Worm (Caenorhabditis elegans) whole organism, young adult: Measurements from ENCODE around the gene unc-4.

ENCODE experiments used
- B0261.1 ChIP-seq: sonication (generic microtip); optimal IDR thresholded peaks from 2 replicates; lab custom pipeline; 2016; ENCODE audit warnings: mild to moderate bottlenecking, missing genetic modification characterization, moderate library complexity, missing compliant biosample characterization
- F22D6.2 ChIP-seq: sonication (generic microtip); optimal IDR thresholded peaks from 2 replicates; lab custom pipeline; 2016; ENCODE audit warnings: mild to moderate bottlenecking, missing genetic modification characterization, missing compliant biosample characterization
- F49E8.2 ChIP-seq: sonication (generic microtip); optimal IDR thresholded peaks from 3 replicates; lab custom pipeline; 2017; ENCODE audit warnings: missing genetic modification characterization, mild to moderate bottlenecking, missing compliant biosample characterization, antibody characterized with exemption, moderate library complexity; ENCODE audit not compliant: insufficient read depth
- F52B5.7 ChIP-seq: sonication (generic microtip); optimal IDR thresholded peaks from 2 replicates; lab custom pipeline; 2016; ENCODE audit warnings: mild to moderate bottlenecking, missing genetic modification characterization, missing compliant biosample characterization
- F55B11.4 ChIP-seq: sonication (generic microtip); optimal IDR thresholded peaks from 2 replicates; lab custom pipeline; 2016; ENCODE audit warnings: missing compliant biosample characterization, missing genetic modification characterization, borderline replicate concordance; ENCODE audit not compliant: insufficient read depth
- F57A8.1 ChIP-seq: fragments of 200-800 bp; sonication (Bioruptor generic); optimal IDR thresholded peaks from 2 replicates; lab custom pipeline; 2018; ENCODE audit warnings: mild to moderate bottlenecking, missing genetic modification characterization, moderate library complexity, missing compliant biosample characterization
- Y53G8AR.9 ChIP-seq: fragments of 200-800 bp; sonication (Bioruptor generic); conservative IDR thresholded peaks from 2 replicates; pipeline ENCODE4 v1.3.6; 2022; ENCODE audit warnings: missing genetic modification reagents, missing genetic modification characterization, missing compliant biosample characterization
- Y56A3A.18 ChIP-seq: fragments of 200-800 bp; sonication (Bioruptor generic); IDR thresholded peaks from 2 replicates; pipeline ENCODE4 v1.3.6; 2022; ENCODE audit warnings: missing genetic modification reagents, missing genetic modification characterization, missing compliant biosample characterization
- Y79H2A.3 ChIP-seq: fragments of 200-800 bp; sonication (Bioruptor generic); conservative IDR thresholded peaks from 2 replicates; pipeline ENCODE4 v1.3.6; 2022; ENCODE audit warnings: missing genetic modification reagents, missing genetic modification characterization, missing compliant biosample characterization
- ama-1 ChIP-seq, 3 experiments: fragments of 150-350 bp in 1 of 3; sonication (generic microtip) in 2 of 3; optimal IDR thresholded peaks; 2 replicates each; lab custom pipeline; 2014 to 2018; ENCODE audit warnings: missing biosample characterization in 2 of 3, missing genetic modification characterization in 2 of 3, missing genetic modification reagents in 2 of 3
- aptf-3 ChIP-seq: fragments of 200-800 bp; sonication (Bioruptor generic); IDR thresholded peaks from 2 replicates; pipeline ENCODE4 v1.3.6; 2022; ENCODE audit warnings: missing genetic modification characterization, missing compliant biosample characterization
- athp-1 ChIP-seq: sonication (generic microtip); optimal IDR thresholded peaks from 2 replicates; lab custom pipeline; 2017; ENCODE audit warnings: mild to moderate bottlenecking, missing genetic modification characterization, missing compliant biosample characterization
- attf-5 ChIP-seq: fragments of 200-800 bp; sonication (Bioruptor generic); optimal IDR thresholded peaks from 2 replicates; lab custom pipeline; 2018; ENCODE audit warnings: mild to moderate bottlenecking, missing genetic modification characterization, missing compliant biosample characterization
- bed-2 ChIP-seq: fragments of 200-800 bp; sonication (Bioruptor generic); IDR thresholded peaks from 2 replicates; pipeline ENCODE4 v1.3.6; 2022; ENCODE audit warnings: missing genetic modification reagents, missing genetic modification characterization, missing compliant biosample characterization
- cebp-1 ChIP-seq, 2 experiments: fragments of 200-800 bp in 1 of 2; sonication (Bioruptor generic) in 1 of 2; sonication (generic microtip) in 1 of 2; IDR thresholded peaks in 1 of 2; optimal IDR thresholded peaks in 1 of 2; 2 replicates each; pipeline versions ENCODE4 v1.3.6 to Lab custom; 2017 to 2022; ENCODE audit warnings: missing compliant biosample characterization in 2 of 2, missing genetic modification characterization in 2 of 2, mild to moderate bottlenecking in 1 of 2, missing genetic modification reagents in 1 of 2, moderate library complexity in 1 of 2
- ceh-27 ChIP-seq: fragments of 200-800 bp; sonication (Bioruptor generic); optimal IDR thresholded peaks from 2 replicates; lab custom pipeline; 2018; ENCODE audit warnings: mild to moderate bottlenecking, missing genetic modification characterization, moderate library complexity, missing compliant biosample characterization
- chd-7 ChIP-seq: sonication (generic microtip); optimal IDR thresholded peaks from 2 replicates; lab custom pipeline; 2016; ENCODE audit warnings: mild to moderate bottlenecking, missing genetic modification characterization, moderate library complexity, missing compliant biosample characterization
- dox-1 ChIP-seq: fragments of 200-800 bp; sonication (Bioruptor generic); IDR thresholded peaks from 2 replicates; pipeline ENCODE4 v1.3.6; 2022; ENCODE audit warnings: missing genetic modification reagents, missing genetic modification characterization, missing compliant biosample characterization
- dpl-1 ChIP-seq: fragments of 150-350 bp; optimal IDR thresholded peaks from 2 replicates; lab custom pipeline; 2014; ENCODE audit warnings: missing biosample characterization, missing genetic modification reagents, missing genetic modification characterization
- egl-18 ChIP-seq: fragments of 200-800 bp; sonication (Bioruptor generic); IDR thresholded peaks from 2 replicates; pipeline ENCODE4 v1.3.6; 2022; ENCODE audit warnings: missing genetic modification reagents, missing genetic modification characterization, missing compliant biosample characterization
- ekl-4 ChIP-seq: fragments of 200-800 bp; sonication (Bioruptor generic); IDR thresholded peaks from 2 replicates; pipeline ENCODE4 v1.3.6; 2022; ENCODE audit warnings: missing genetic modification reagents, missing genetic modification characterization, missing compliant biosample characterization
- ets-4 ChIP-seq: fragments of 200-800 bp; sonication (Bioruptor generic); optimal IDR thresholded peaks from 2 replicates; lab custom pipeline; 2018; ENCODE audit warnings: mild to moderate bottlenecking, missing genetic modification characterization, missing compliant biosample characterization
- hlh-26 ChIP-seq: fragments of 200-800 bp; sonication (Bioruptor generic); conservative IDR thresholded peaks from 2 replicates; pipeline ENCODE4 v1.3.6; 2022; ENCODE audit warnings: missing genetic modification reagents, missing genetic modification characterization, missing compliant biosample characterization
- hmg-1.2 ChIP-seq: fragments of 200-800 bp; sonication (Bioruptor generic); IDR thresholded peaks from 2 replicates; pipeline ENCODE4 v1.3.6; 2022; ENCODE audit warnings: missing genetic modification reagents, missing genetic modification characterization, missing compliant biosample characterization
- lag-1 ChIP-seq: fragments of 200-800 bp; sonication (Bioruptor generic); IDR thresholded peaks from 2 replicates; pipeline ENCODE4 v1.3.6; 2022; ENCODE audit warnings: missing genetic modification reagents, missing genetic modification characterization, missing compliant biosample characterization
- let-607 ChIP-seq, 2 experiments: fragments of 200-800 bp in 1 of 2; sonication (Bioruptor generic) in 1 of 2; sonication (generic microtip) in 1 of 2; optimal IDR thresholded peaks; 2 replicates each; lab custom pipeline; 2016 to 2018; ENCODE audit warnings: mild to moderate bottlenecking in 2 of 2, missing compliant biosample characterization in 2 of 2, missing genetic modification characterization in 2 of 2, moderate library complexity in 2 of 2, missing genotype in 1 of 2
- lin-26 ChIP-seq: fragments of 200-800 bp; sonication (Bioruptor generic); IDR thresholded peaks from 2 replicates; pipeline ENCODE4 v1.3.6; 2022; ENCODE audit warnings: missing genetic modification reagents, missing genetic modification characterization, missing compliant biosample characterization
- lsl-1 ChIP-seq: fragments of 200-800 bp; sonication (Bioruptor generic); optimal IDR thresholded peaks from 2 replicates; lab custom pipeline; 2018; ENCODE audit warnings: mild to moderate bottlenecking, missing genetic modification characterization, moderate library complexity, missing compliant biosample characterization
- madf-10 ChIP-seq: sonication (generic microtip); optimal IDR thresholded peaks from 2 replicates; lab custom pipeline; 2016; ENCODE audit warnings: mild to moderate bottlenecking, missing genetic modification characterization, missing compliant biosample characterization
- madf-8 ChIP-seq: fragments of 200-800 bp; sonication (Bioruptor generic); conservative IDR thresholded peaks from 2 replicates; pipeline ENCODE4 v1.3.6; 2022; ENCODE audit warnings: missing genetic modification reagents, missing genetic modification characterization, missing compliant biosample characterization
- nfya-1 ChIP-seq: sonication (generic microtip); optimal IDR thresholded peaks from 2 replicates; lab custom pipeline; 2017; ENCODE audit warnings: antibody characterized with exemption, missing compliant biosample characterization, missing genetic modification characterization, borderline replicate concordance; ENCODE audit not compliant: insufficient read depth
- nhr-27 ChIP-seq: fragments of 200-800 bp; sonication (Bioruptor generic); optimal IDR thresholded peaks from 2 replicates; lab custom pipeline; 2018; ENCODE audit warnings: mild to moderate bottlenecking, missing genetic modification characterization, moderate library complexity, missing compliant biosample characterization
- pbrm-1 ChIP-seq: fragments of 200-800 bp; sonication (Bioruptor generic); IDR thresholded peaks from 2 replicates; pipeline ENCODE4 v1.3.6; 2022; ENCODE audit warnings: missing genetic modification reagents, missing genetic modification characterization, missing compliant biosample characterization
- pha-4 ChIP-seq: fragments of 150-350 bp; sonication (generic microtip); optimal IDR thresholded peaks from 2 replicates; lab custom pipeline; 2014; ENCODE audit warnings: missing biosample characterization, missing genetic modification reagents, missing genetic modification characterization
- rec-8 ChIP-seq, 2 experiments: sonication (generic microtip); optimal IDR thresholded peaks; 2 replicates each; lab custom pipeline; 2016; ENCODE audit warnings: mild to moderate bottlenecking in 2 of 2, missing genetic modification characterization in 2 of 2, missing genetic modification reagents in 2 of 2, missing genotype in 2 of 2, missing biosample characterization in 1 of 2, missing compliant biosample characterization in 1 of 2, moderate library complexity in 1 of 2
- rpc-1 ChIP-seq, 2 experiments: fragments of 150-350 bp in 1 of 2; sonication (generic microtip) in 1 of 2; optimal IDR thresholded peaks; 2 replicates each; lab custom pipeline; 2014 to 2018; ENCODE audit warnings: missing biosample characterization in 1 of 2, missing genetic modification characterization in 1 of 2, missing genetic modification reagents in 1 of 2, missing genotype in 1 of 2
- snpc-1.3 ChIP-seq: sonication (generic microtip); optimal IDR thresholded peaks from 2 replicates; lab custom pipeline; 2017; ENCODE audit warnings: missing genetic modification characterization, mild to moderate bottlenecking, missing compliant biosample characterization, antibody characterized with exemption, moderate library complexity, missing genotype, missing genetic modification reagents; ENCODE audit not compliant: insufficient read depth
- xnd-1 ChIP-seq: sonication (generic microtip); optimal IDR thresholded peaks from 2 replicates; lab custom pipeline; 2016; ENCODE audit warnings: missing genotype, missing genetic modification reagents, missing genetic modification characterization, missing compliant biosample characterization
- zim-3 ChIP-seq: sonication (generic microtip); optimal IDR thresholded peaks from 2 replicates; lab custom pipeline; 2017; ENCODE audit warnings: mild to moderate bottlenecking, missing genetic modification characterization, moderate library complexity, missing compliant biosample characterization
- ztf-25 ChIP-seq: fragments of 200-800 bp; sonication (Bioruptor generic); IDR thresholded peaks from 2 replicates; pipeline ENCODE4 v1.3.6; 2022; ENCODE audit warnings: missing genetic modification reagents, missing genetic modification characterization, missing compliant biosample characterization
- ztf-26 ChIP-seq: sonication (generic microtip); optimal IDR thresholded peaks from 2 replicates; lab custom pipeline; 2017; ENCODE audit warnings: missing genetic modification characterization, missing compliant biosample characterization

The unc-4 gene

ce11 chrII:9914999-9915398 is 14.8 kb upstream of the unc-4 start, which contains the start of gene F26C11.3:
TSS of gene F26C11.3 (minus strand) at chrII:9915099.
- TF ChIP-seq ceh-27 (GFP tag; lab: Kevin White, UChicago): no peak
- TF ChIP-seq snpc-1.3: no peak
- no peak for TF ChIP-seq madf-10 (tag; lab: Kevin White, UChicago)
- no peak for TF ChIP-seq Y56A3A.18 (GFP tag; lab: Robert Waterston, UW)
- no peak for TF ChIP-seq ama-1 (optimal IDR thresholded peaks at IDR 0.05; lab: Kevin White, UChicago)
- no peak for TF ChIP-seq ama-1 (GFP tag; optimal IDR thresholded peaks at IDR 0.05; lab: Kevin White, UChicago)
- no peak for TF ChIP-seq Y79H2A.3 (GFP tag; lab: Robert Waterston, UW)
- no peak for TF ChIP-seq xnd-1 (tag; lab: Kevin White, UChicago)
- TF ChIP-seq hmg-1.2 (GFP tag; lab: Robert Waterston, UW): no peak
- TF ChIP-seq F52B5.7 (tag; lab: Kevin White, UChicago): no peak
- TF ChIP-seq Y53G8AR.9 (GFP tag; lab: Robert Waterston, UW): no peak
- no peak for TF ChIP-seq aptf-3 (GFP tag; lab: Robert Waterston, UW)
- no peak for TF ChIP-seq rpc-1 (optimal IDR thresholded peaks at IDR 0.05; lab: Kevin White, UChicago)
- TF ChIP-seq rpc-1 (tag; optimal IDR thresholded peaks at IDR 0.05; lab: Kevin White, UChicago): no peak
- TF ChIP-seq F55B11.4 (tag; lab: Kevin White, UChicago): no peak
- TF ChIP-seq cebp-1 (GFP tag; IDR thresholded peaks at IDR 0.05; lab: Robert Waterston, UW): no peak
- TF ChIP-seq cebp-1 (tag; optimal IDR thresholded peaks at IDR 0.05; lab: Kevin White, UChicago): no peak
- no peak for TF ChIP-seq ztf-25 (GFP tag; lab: Robert Waterston, UW)
- no peak for TF ChIP-seq rec-8 (tag; optimal IDR thresholded peaks at IDR 0.05; lab: Kevin White, UChicago)

- TF ChIP-seq nfya-1 (tag; lab: Kevin White, UChicago) (no peak), lin-26 (GFP tag; lab: Robert Waterston, UW) (no peak), let-607 (tag; optimal IDR thresholded peaks at IDR 0.05; lab: Kevin White, UChicago) (no peak), attf-5 (no peak)
Measured at ce11 chrII:9904459-9904858, 4.3 kb upstream of the unc-4 start.

- TF ChIP-seq nhr-27 (tag; lab: Kevin White, UChicago): no peak
- no peak for TF ChIP-seq hlh-26 (GFP tag; lab: Robert Waterston, UW)
- TF ChIP-seq lsl-1 (GFP tag; lab: Kevin White, UChicago): no peak
- TF ChIP-seq lag-1 (GFP tag; lab: Robert Waterston, UW): no peak
- TF ChIP-seq madf-10 (tag; lab: Kevin White, UChicago): no peak
- no peak for TF ChIP-seq nfya-1 (tag; lab: Kevin White, UChicago)
- no peak for TF ChIP-seq Y56A3A.18 (GFP tag; lab: Robert Waterston, UW)
- TF ChIP-seq madf-8 (GFP tag; lab: Robert Waterston, UW): no peak
- no peak for TF ChIP-seq zim-3 (tag; lab: Kevin White, UChicago)
- no peak for TF ChIP-seq pha-4
- no peak for TF ChIP-seq ets-4 (GFP tag; lab: Kevin White, UChicago)
- no peak for TF ChIP-seq bed-2
- TF ChIP-seq F57A8.1: no peak
Measured at ce11 chrII:9898744-9899143, 1.4 kb downstream of the unc-4 start.

ce11 chrII:9895173-9895572 is 5.0 kb downstream of the unc-4 start:
- TF ChIP-seq lsl-1 (GFP tag; lab: Kevin White, UChicago) (no peak), zim-3 (tag; lab: Kevin White, UChicago) (no peak), B0261.1 (tag; lab: Kevin White, UChicago) (no peak), F49E8.2 (tag; lab: Kevin White, UChicago) (no peak), lin-26 (GFP tag; lab: Robert Waterston, UW) (no peak), ztf-26 (tag; lab: Kevin White, UChicago) (no peak), egl-18 (no peak), athp-1 (tag; lab: Kevin White, UChicago) (no peak), bed-2 (no peak), dpl-1 (GFP tag; lab: Kevin White, UChicago) (no peak), madf-10 (tag; lab: Kevin White, UChicago) (no peak), pbrm-1 (GFP tag; lab: Robert Waterston, UW) (no peak), ekl-4 (GFP tag; lab: Robert Waterston, UW) (no peak), hmg-1.2 (GFP tag; lab: Robert Waterston, UW) (no peak), chd-7 (tag; lab: Kevin White, UChicago) (no peak), F22D6.2 (tag; lab: Kevin White, UChicago) (no peak), dox-1 (GFP tag; lab: Robert Waterston, UW) (no peak), ets-4 (GFP tag; lab: Kevin White, UChicago) (no peak)
